ENCODE assay signal across 5 fruit fly cellular contexts in the genomic region with DNA sequence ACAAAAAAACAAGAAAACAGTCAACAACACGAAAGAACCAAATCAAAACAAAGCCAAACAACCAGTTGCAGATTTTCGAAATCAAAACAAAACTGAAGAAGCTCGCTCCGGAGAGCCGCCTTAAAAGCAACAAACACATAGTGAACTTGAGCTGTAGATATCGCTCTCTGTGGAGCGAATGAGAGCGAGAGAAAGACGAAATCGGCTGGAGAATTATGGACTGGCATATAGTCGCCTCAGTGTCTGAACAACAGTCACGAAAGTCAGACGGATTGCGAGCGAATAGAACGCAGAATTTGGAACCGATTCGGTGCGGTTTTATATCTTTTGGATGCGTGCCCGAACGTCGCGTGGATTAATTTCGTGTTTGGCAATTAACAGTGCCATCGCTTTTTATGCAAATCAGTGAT.
TF ChIP-seq lines count a peak whose summit lies in the region.

No protein-coding gene starts in this region.

- TF ChIP-seq CTCF in whole organism, embryonic (GFP tag; optimal IDR thresholded peaks at IDR 0.05; lab: Kevin White, UChicago) = no peak

TF ChIP-seq in whole organism, adult, 20 proteins besides CTCF, POLR2A, EP300 and RAD21:
- TF ChIP-seq CG7101 (tag; optimal IDR thresholded peaks at IDR 0.05; lab: Kevin White, UChicago) (no peak), kay (GFP tag; lab: Kevin White, UChicago; ENCODE audit: borderline replicate concordance) (peak; percentile 29), CG5204 (GFP tag; optimal IDR thresholded peaks at IDR 0.05; lab: Kevin White, UChicago) (no peak), Hr96 (GFP tag; optimal IDR thresholded peaks at IDR 0.05; lab: Kevin White, UChicago) (no peak), Crg-1 (GFP tag; optimal IDR thresholded peaks at IDR 0.05; lab: Kevin White, UChicago) (no peak), bab1 (GFP tag; optimal IDR thresholded peaks at IDR 0.05; lab: Kevin White, UChicago) (peak; percentile 42), cic (GFP tag; optimal IDR thresholded peaks at IDR 0.05; lab: Kevin White, UChicago) (no peak), Clk (GFP tag; optimal IDR thresholded peaks at IDR 0.05; lab: Kevin White, UChicago) (no peak), Mnt (GFP tag; optimal IDR thresholded peaks at IDR 0.05; lab: Kevin White, UChicago) (no peak)
TF ChIP-seq in whole organism, adult: peak in this region for 2.

TF ChIP-seq in whole organism, embryonic, 481 proteins besides CTCF, POLR2A, EP300 and RAD21 (continues in another document):
- TF ChIP-seq CG17385 (GFP tag; optimal IDR thresholded peaks at IDR 0.05; lab: Kevin White, UChicago) = peak; percentile 24
- TF ChIP-seq CG2199 (GFP tag; IDR thresholded peaks at IDR 0.05; lab: Robert Waterston, UW) = 0 out of 3 replicates have a peak, but pooled peaks have one; percentile 52
- no peak for TF ChIP-seq pzg (GFP tag; optimal IDR thresholded peaks at IDR 0.05; lab: Kevin White, UChicago)
- no peak for TF ChIP-seq bcd (GFP tag; optimal IDR thresholded peaks at IDR 0.05; lab: Kevin White, UChicago)
- TF ChIP-seq ci (GFP tag; IDR thresholded peaks at IDR 0.05; lab: Robert Waterston, UW) = peak; percentile 38; the same call in 1 of the 3 replicates
- peak; percentile 65 for TF ChIP-seq lab (GFP tag; optimal IDR thresholded peaks at IDR 0.05; lab: Kevin White, UChicago)
- TF ChIP-seq CG4820 (GFP tag; optimal IDR thresholded peaks at IDR 0.05; lab: Kevin White, UChicago) = no peak
- TF ChIP-seq Ets65A (GFP tag; lab: Kevin White, UChicago) = no peak
- TF ChIP-seq gsb-n (tag; optimal IDR thresholded peaks at IDR 0.05; lab: Kevin White, UChicago) = no peak
- TF ChIP-seq CG13424 (tag; optimal IDR thresholded peaks at IDR 0.05; lab: Kevin White, UChicago) = no peak
- TF ChIP-seq Trl (optimal IDR thresholded peaks at IDR 0.05; lab: Kevin White, UChicago) = peak; percentile 72 to 97
- no peak for TF ChIP-seq Trl (GFP tag; optimal IDR thresholded peaks at IDR 0.05; lab: Kevin White, UChicago)
- no peak for TF ChIP-seq Hr39 (optimal IDR thresholded peaks at IDR 0.05; lab: Kevin White, UChicago)
- no peak for TF ChIP-seq C15 (GFP tag; IDR thresholded peaks at IDR 0.05; lab: Robert Waterston, UW)
- TF ChIP-seq CG5245 (GFP tag; optimal IDR thresholded peaks at IDR 0.05; lab: Kevin White, UChicago) = no peak
- no peak for TF ChIP-seq D (optimal IDR thresholded peaks at IDR 0.05; lab: Kevin White, UChicago)
- no peak for TF ChIP-seq D (GFP tag; optimal IDR thresholded peaks at IDR 0.05; lab: Kevin White, UChicago)
- TF ChIP-seq Taf1 (GFP tag; IDR thresholded peaks at IDR 0.05; lab: Robert Waterston, UW) = 0 out of 2 replicates have a peak, but pooled peaks have one; percentile 17
- TF ChIP-seq Chrac-16 (GFP tag; optimal IDR thresholded peaks at IDR 0.05; lab: Kevin White, UChicago) = no peak
- no peak for TF ChIP-seq Drgx (GFP tag; IDR thresholded peaks at IDR 0.05; lab: Robert Waterston, UW)

TF ChIP-seq in whole organism, prepupa, 60 proteins besides CTCF, POLR2A, EP300 and RAD21:
- TF ChIP-seq CG6808 (GFP tag; optimal IDR thresholded peaks at IDR 0.05; lab: Kevin White, UChicago) = no peak
- TF ChIP-seq Ets96B (tag; optimal IDR thresholded peaks at IDR 0.05; lab: Kevin White, UChicago) = no peak
- no peak for TF ChIP-seq pdm3 (GFP tag; optimal IDR thresholded peaks at IDR 0.05; lab: Kevin White, UChicago)
- peak; percentile 27; the same call in 1 of the 2 replicates for TF ChIP-seq CG15336 (GFP tag; IDR thresholded peaks at IDR 0.05; lab: Robert Waterston, UW)
- TF ChIP-seq esn (GFP tag; optimal IDR thresholded peaks at IDR 0.05; lab: Kevin White, UChicago) = peak; percentile 13
- no peak for TF ChIP-seq fkh (GFP tag; optimal IDR thresholded peaks at IDR 0.05; lab: Kevin White, UChicago)
- peak; percentile 62; the same call in 2 of the 3 replicates for TF ChIP-seq eg (GFP tag; IDR thresholded peaks at IDR 0.05; lab: Robert Waterston, UW)
- no peak for TF ChIP-seq Gug (GFP tag; IDR thresholded peaks at IDR 0.05; lab: Robert Waterston, UW)
- TF ChIP-seq vri (GFP tag; optimal IDR thresholded peaks at IDR 0.05; lab: Kevin White, UChicago) = no peak
- TF ChIP-seq ss (GFP tag; optimal IDR thresholded peaks at IDR 0.05; lab: Kevin White, UChicago) = peak in 1 of 2 experiments; percentile 72
- TF ChIP-seq salr (GFP tag; optimal IDR thresholded peaks at IDR 0.05; lab: Kevin White, UChicago) = no peak
- peak; percentile 58 for TF ChIP-seq CG6854 (GFP tag; optimal IDR thresholded peaks at IDR 0.05; lab: Kevin White, UChicago)
- no peak for TF ChIP-seq net (GFP tag; optimal IDR thresholded peaks at IDR 0.05; lab: Kevin White, UChicago)
- no peak for TF ChIP-seq spab (GFP tag; optimal IDR thresholded peaks at IDR 0.05; lab: Kevin White, UChicago)
TF ChIP-seq in whole organism, prepupa: peak in this region for 5.

TF ChIP-seq in whole organism, pupa, 21 proteins besides CTCF, POLR2A, EP300 and RAD21:
- TF ChIP-seq Snoo (tag; optimal IDR thresholded peaks at IDR 0.05; lab: Kevin White, UChicago) (no peak), D1 (tag; optimal IDR thresholded peaks at IDR 0.05; lab: Kevin White, UChicago) (no peak), CG34367 (tag; optimal IDR thresholded peaks at IDR 0.05; lab: Kevin White, UChicago) (no peak), EcR (GFP tag; optimal IDR thresholded peaks at IDR 0.05; lab: Kevin White, UChicago) (peak; percentile 65), CG12605 (GFP tag; IDR thresholded peaks at IDR 0.05; lab: Robert Waterston, UW) (peak; percentile 59), Ets98B (GFP tag; IDR thresholded peaks at IDR 0.05; lab: Robert Waterston, UW) (peak; percentile 30; the same call in 1 of the 2 replicates), Pif1B (GFP tag; optimal IDR thresholded peaks at IDR 0.05; lab: Kevin White, UChicago) (no peak), CG4496 (GFP tag; IDR thresholded peaks at IDR 0.05; lab: Robert Waterston, UW) (no peak), CG9948 (tag; optimal IDR thresholded peaks at IDR 0.05; lab: Kevin White, UChicago) (no peak), CG32121 (GFP tag; IDR thresholded peaks at IDR 0.05; lab: Robert Waterston, UW) (0 out of 2 replicates have a peak, but pooled peaks have one; percentile 17), rn (GFP tag; IDR thresholded peaks at IDR 0.05; lab: Robert Waterston, UW) (no peak), CG8159 (tag; optimal IDR thresholded peaks at IDR 0.05; lab: Kevin White, UChicago) (no peak)

TF ChIP-seq in whole organism, wandering third instar larva, 38 proteins besides CTCF, POLR2A, EP300 and RAD21:
- TF ChIP-seq Mio (GFP tag; optimal IDR thresholded peaks at IDR 0.05; lab: Kevin White, UChicago) (no peak), N (GFP tag; optimal IDR thresholded peaks at IDR 0.05; lab: Kevin White, UChicago) (no peak), CG9705 (GFP tag; optimal IDR thresholded peaks at IDR 0.05; lab: Kevin White, UChicago) (no peak), HLH106 (tag; optimal IDR thresholded peaks at IDR 0.05; lab: Kevin White, UChicago) (no peak), Vsx2 (GFP tag; optimal IDR thresholded peaks at IDR 0.05; lab: Kevin White, UChicago; ENCODE audit: partially characterized antibody) (peak; percentile 77), tai (GFP tag; optimal IDR thresholded peaks at IDR 0.05; lab: Kevin White, UChicago) (no peak), rgr (GFP tag; optimal IDR thresholded peaks at IDR 0.05; lab: Kevin White, UChicago) (no peak), Hr78 (GFP tag; optimal IDR thresholded peaks at IDR 0.05; lab: Kevin White, UChicago) (no peak), dmrt93B (GFP tag; optimal IDR thresholded peaks at IDR 0.05; lab: Kevin White, UChicago) (no peak), Hr83 (GFP tag; optimal IDR thresholded peaks at IDR 0.05; lab: Kevin White, UChicago; ENCODE audit: poor library complexity, severe bottlenecking) (peak; percentile 37), foxo (GFP tag; optimal IDR thresholded peaks at IDR 0.05; lab: Kevin White, UChicago) (peak in 1 of 2 experiments; percentile 14), Rel (GFP tag; optimal IDR thresholded peaks at IDR 0.05; lab: Kevin White, UChicago) (no peak), Rel (tag; optimal IDR thresholded peaks at IDR 0.05; lab: Kevin White, UChicago) (no peak), usp (GFP tag; optimal IDR thresholded peaks at IDR 0.05; lab: Kevin White, UChicago) (no peak), Myc (optimal IDR thresholded peaks at IDR 0.05; lab: Kevin White, UChicago) (no peak), fru (GFP tag; optimal IDR thresholded peaks at IDR 0.05; lab: Kevin White, UChicago) (no peak), psq (GFP tag; optimal IDR thresholded peaks at IDR 0.05; lab: Kevin White, UChicago) (peak; percentile 87), OdsH (GFP tag; optimal IDR thresholded peaks at IDR 0.05; lab: Kevin White, UChicago) (no peak), Jra (GFP tag; optimal IDR thresholded peaks at IDR 0.05; lab: Kevin White, UChicago) (no peak), Hnf4 (GFP tag; optimal IDR thresholded peaks at IDR 0.05; lab: Kevin White, UChicago) (no peak), lola (GFP tag; optimal IDR thresholded peaks at IDR 0.05; lab: Kevin White, UChicago) (no peak), sage (GFP tag; optimal IDR thresholded peaks at IDR 0.05; lab: Kevin White, UChicago) (no peak), pan (optimal IDR thresholded peaks at IDR 0.05; lab: Kevin White, UChicago) (no peak), br (GFP tag; optimal IDR thresholded peaks at IDR 0.05; lab: Kevin White, UChicago) (no peak), sv (GFP tag; optimal IDR thresholded peaks at IDR 0.05; lab: Kevin White, UChicago) (no peak), woc (GFP tag; optimal IDR thresholded peaks at IDR 0.05; lab: Kevin White, UChicago) (no peak), h (GFP tag; optimal IDR thresholded peaks at IDR 0.05; lab: Kevin White, UChicago) (peak; percentile 67), CrebA (GFP tag; optimal IDR thresholded peaks at IDR 0.05; lab: Kevin White, UChicago; ENCODE audit: borderline replicate concordance) (no peak), Dif (GFP tag; optimal IDR thresholded peaks at IDR 0.05; lab: Kevin White, UChicago; ENCODE audit: partially characterized antibody) (peak; percentile 96), dl (GFP tag; optimal IDR thresholded peaks at IDR 0.05; lab: Kevin White, UChicago; ENCODE audit: insufficient read depth in 1 of 2, partially characterized antibody in 2 of 2) (peak; percentile 88 to 93), jim (GFP tag; optimal IDR thresholded peaks at IDR 0.05; lab: Kevin White, UChicago) (peak; percentile 21)
TF ChIP-seq in whole organism, wandering third instar larva: peak in this region for 8.
